Worm (Caenorhabditis elegans): Measurements from ENCODE around the gene tsen-2.

ce11 chrIII:11849590-11849989 lies 48.5 kb downstream of the tsen-2 start:
- TF ChIP-seq ztf-11 (tag; optimal IDR thresholded peaks at IDR 0.05) (no peak), egl-27 (tag; optimal IDR thresholded peaks at IDR 0.05) (no peak), nhr-20 (tag; optimal IDR thresholded peaks at IDR 0.05) (no peak), mdl-1 (tag; optimal IDR thresholded peaks at IDR 0.05) (no peak), lin-13 (GFP tag; optimal IDR thresholded peaks at IDR 0.05) (no peak)

Measured in whole organism, L1 larva.